Fruit fly (Drosophila melanogaster) whole organism, embryonic: Measurements from ENCODE around the gene put.

Experiments used
- Atf-2 ChIP-seq: fragments of 200-800 bp; sonication (Bioruptor generic); optimal IDR thresholded peaks from 2 replicates; lab custom pipeline; 2016; ENCODE audit warnings: missing biosample characterization, missing genetic modification characterization
- Bdp1 ChIP-seq: fragments of 200-800 bp; sonication (Bioruptor generic); optimal IDR thresholded peaks from 3 replicates; lab custom pipeline; 2016; ENCODE audit warnings: missing biosample characterization, missing genetic modification characterization
- CG10366 ChIP-seq: fragments of 200-800 bp; sonication (Bioruptor generic); IDR thresholded peaks from 2 replicates; pipeline ENCODE4 v1.3.6; 2022; ENCODE audit warnings: missing biosample characterization, missing genetic modification characterization
- CG10979 ChIP-seq: fragments of 200-800 bp; sonication (Bioruptor generic); optimal IDR thresholded peaks from 2 replicates; lab custom pipeline; 2018; ENCODE audit warnings: missing biosample characterization, mild to moderate bottlenecking, missing genetic modification characterization, moderate library complexity
- CG12104 ChIP-seq: fragments of 200-800 bp; sonication (Bioruptor generic); optimal IDR thresholded peaks from 3 replicates; lab custom pipeline; 2016; ENCODE audit warnings: missing biosample characterization, missing genetic modification characterization
- CG14965 ChIP-seq: fragments of 200-800 bp; sonication (Bioruptor generic); optimal IDR thresholded peaks from 2 replicates; lab custom pipeline; 2016; ENCODE audit warnings: missing biosample characterization, missing genetic modification characterization, borderline replicate concordance
- CG15514 ChIP-seq: fragments of 200-800 bp; sonication (Bioruptor generic); optimal IDR thresholded peaks from 3 replicates; lab custom pipeline; 2017; ENCODE audit warnings: missing biosample characterization, missing genetic modification characterization, mild to moderate bottlenecking, moderate library complexity, missing genetic modification reagents
- CG15696 ChIP-seq: fragments of 200-800 bp; sonication (Bioruptor generic); optimal IDR thresholded peaks from 2 replicates; lab custom pipeline; 2019; ENCODE audit warnings: missing biosample characterization, mild to moderate bottlenecking, missing genetic modification characterization, moderate library complexity
- CG2678 ChIP-seq: fragments of 200-800 bp; sonication (Bioruptor generic); optimal IDR thresholded peaks from 3 replicates; lab custom pipeline; 2019; ENCODE audit warnings: missing biosample characterization, mild to moderate bottlenecking, missing genetic modification characterization, moderate library complexity
- CG32772 ChIP-seq: fragments of 200-800 bp; sonication (Bioruptor generic); IDR thresholded peaks from 2 replicates; pipeline ENCODE4 v1.3.6; 2022; ENCODE audit warnings: missing biosample characterization, missing genetic modification characterization
- CG6765 ChIP-seq: fragments of 200-800 bp; sonication (Bioruptor generic); optimal IDR thresholded peaks from 3 replicates; lab custom pipeline; 2017; ENCODE audit warnings: missing biosample characterization, mild to moderate bottlenecking, missing genetic modification characterization
- CG7839 ChIP-seq: fragments of 200-800 bp; sonication (Bioruptor generic); optimal IDR thresholded peaks from 3 replicates; lab custom pipeline; 2018; ENCODE audit warnings: missing biosample characterization, mild to moderate bottlenecking, missing genetic modification characterization, moderate library complexity
- CG7928 ChIP-seq: fragments of 200-800 bp; sonication (Bioruptor generic); optimal IDR thresholded peaks from 2 replicates; lab custom pipeline; 2017; ENCODE audit warnings: missing biosample characterization, mild to moderate bottlenecking, missing genetic modification characterization
- CG8388 ChIP-seq: fragments of 200-800 bp; sonication (Bioruptor generic); optimal IDR thresholded peaks from 2 replicates; lab custom pipeline; 2019; ENCODE audit warnings: missing biosample characterization, mild to moderate bottlenecking, missing genetic modification characterization, moderate library complexity
- CTCF ChIP-seq: fragments of 200-800 bp; sonication (Bioruptor generic); optimal IDR thresholded peaks from 2 replicates; lab custom pipeline; 2017; ENCODE audit warnings: missing biosample characterization, mild to moderate bottlenecking, missing genetic modification characterization, moderate library complexity
- D19A ChIP-seq: fragments of 200-800 bp; optimal IDR thresholded peaks from 3 replicates; lab custom pipeline; 2019; ENCODE audit warnings: missing biosample characterization, mild to moderate bottlenecking, missing genetic modification characterization, moderate library complexity
- D19B ChIP-seq: fragments of 200-800 bp; sonication (Bioruptor generic); optimal IDR thresholded peaks from 2 replicates; lab custom pipeline; 2017; ENCODE audit warnings: missing biosample characterization, mild to moderate bottlenecking, missing genetic modification characterization
- Dfd ChIP-seq, 2 experiments: fragments of >200 bp; optimal IDR thresholded peaks; 2 replicates each; lab custom pipeline; 2017; ENCODE audit warnings: missing biosample characterization in 2 of 2, missing genetic modification characterization in 2 of 2
- Hey ChIP-seq: fragments of 200-800 bp; sonication (Bioruptor generic); optimal IDR thresholded peaks from 3 replicates; lab custom pipeline; 2018; ENCODE audit warnings: missing biosample characterization, mild to moderate bottlenecking, missing genetic modification characterization
- Hmx ChIP-seq: fragments of 200-800 bp; sonication (Bioruptor generic); optimal IDR thresholded peaks from 2 replicates; lab custom pipeline; 2016; ENCODE audit warnings: missing biosample characterization, missing genetic modification characterization
- Hr51 ChIP-seq, 2 experiments: fragments of 200-800 bp; sonication (Bioruptor generic); optimal IDR thresholded peaks; 2 replicates in 1 of 2; 3 replicates in 1 of 2; lab custom pipeline; 2016 to 2018; ENCODE audit warnings: missing biosample characterization in 2 of 2, missing genetic modification characterization in 2 of 2, mild to moderate bottlenecking in 1 of 2, moderate library complexity in 1 of 2
- MESR4 ChIP-seq: fragments of 200-800 bp; sonication (Bioruptor generic); optimal IDR thresholded peaks from 2 replicates; lab custom pipeline; 2018; ENCODE audit warnings: missing biosample characterization, mild to moderate bottlenecking, missing genetic modification characterization, moderate library complexity
- Meics ChIP-seq: fragments of 200-800 bp; sonication (Bioruptor generic); optimal IDR thresholded peaks from 2 replicates; lab custom pipeline; 2017; ENCODE audit warnings: missing biosample characterization, mild to moderate bottlenecking, missing genetic modification characterization
- Optix ChIP-seq: fragments of 200-800 bp; sonication (Bioruptor generic); IDR thresholded peaks from 3 replicates; pipeline ENCODE4 v1.3.6; 2022; ENCODE audit warnings: missing biosample characterization, missing genetic modification characterization
- Ptx1 ChIP-seq: fragments of 200-800 bp; sonication (Bioruptor generic); IDR thresholded peaks from 2 replicates; pipeline ENCODE4 v1.3.6; 2022; ENCODE audit warnings: missing biosample characterization, missing genetic modification characterization
- Trl ChIP-seq, 3 experiments: fragments of >200 bp in 2 of 3; fragments of 200-800 bp in 1 of 3; sonication (Bioruptor generic) in 1 of 3; optimal IDR thresholded peaks; 2 replicates in 1 of 3; 3 replicates in 2 of 3; lab custom pipeline; 2016 to 2017; ENCODE audit warnings: missing biosample characterization in 1 of 3, missing genetic modification characterization in 1 of 3
- bigmax ChIP-seq: fragments of 200-800 bp; sonication (Bioruptor generic); optimal IDR thresholded peaks from 2 replicates; lab custom pipeline; 2018; ENCODE audit warnings: missing biosample characterization, mild to moderate bottlenecking, missing genetic modification characterization
- cg ChIP-seq: fragments of 200-800 bp; sonication (Bioruptor generic); optimal IDR thresholded peaks from 3 replicates; lab custom pipeline; 2019; ENCODE audit warnings: missing biosample characterization, mild to moderate bottlenecking, missing genetic modification characterization, moderate library complexity
- ems ChIP-seq: fragments of 200-800 bp; sonication (Bioruptor generic); optimal IDR thresholded peaks from 3 replicates; lab custom pipeline; 2016; ENCODE audit warnings: missing biosample characterization, missing genetic modification characterization
- en ChIP-seq: fragments of 200-800 bp; sonication (Bioruptor generic); optimal IDR thresholded peaks from 2 replicates; lab custom pipeline; 2016; ENCODE audit warnings: missing biosample characterization, missing genetic modification characterization
- esg ChIP-seq: fragments of 200-800 bp; sonication (Bioruptor generic); conservative IDR thresholded peaks from 2 replicates; pipeline ENCODE4 v1.3.6; 2022; ENCODE audit warnings: missing biosample characterization, missing genetic modification characterization
- eve ChIP-seq, 2 experiments: fragments of >200 bp; optimal IDR thresholded peaks; 2 replicates each; lab custom pipeline; 2017; ENCODE audit warnings: missing biosample characterization in 2 of 2, missing genetic modification characterization in 2 of 2
- fd96Cb ChIP-seq: fragments of 200-800 bp; sonication (Bioruptor generic); optimal IDR thresholded peaks from 2 replicates; lab custom pipeline; 2018; ENCODE audit warnings: missing biosample characterization, mild to moderate bottlenecking, missing genetic modification characterization, moderate library complexity
- gem ChIP-seq: fragments of 200-800 bp; sonication (Bioruptor generic); optimal IDR thresholded peaks from 2 replicates; lab custom pipeline; 2019; ENCODE audit warnings: missing biosample characterization, mild to moderate bottlenecking, missing genetic modification characterization, moderate library complexity
- grn ChIP-seq: fragments of 200-800 bp; sonication (Bioruptor generic); optimal IDR thresholded peaks from 3 replicates; lab custom pipeline; 2017; ENCODE audit warnings: missing biosample characterization, missing genetic modification characterization
- lab ChIP-seq: fragments of 200-800 bp; sonication (Bioruptor generic); optimal IDR thresholded peaks from 3 replicates; lab custom pipeline; 2017; ENCODE audit warnings: missing biosample characterization, missing genetic modification characterization, mild to moderate bottlenecking, moderate library complexity, missing genetic modification reagents
- lbe ChIP-seq: fragments of 200-800 bp; sonication (Bioruptor generic); optimal IDR thresholded peaks from 2 replicates; lab custom pipeline; 2016; ENCODE audit warnings: missing biosample characterization, mild to moderate bottlenecking, missing genetic modification characterization
- maf-S ChIP-seq: fragments of 200-800 bp; sonication (Bioruptor generic); optimal IDR thresholded peaks from 2 replicates; lab custom pipeline; 2016; ENCODE audit warnings: missing biosample characterization, missing genetic modification characterization
- nom ChIP-seq: fragments of 200-800 bp; sonication (Bioruptor generic); optimal IDR thresholded peaks from 2 replicates; lab custom pipeline; 2017; ENCODE audit warnings: missing biosample characterization, missing genetic modification characterization, mild to moderate bottlenecking, moderate library complexity, missing genetic modification reagents
- psq ChIP-seq: fragments of 200-800 bp; sonication (Bioruptor generic); optimal IDR thresholded peaks from 2 replicates; lab custom pipeline; 2017; ENCODE audit warnings: missing biosample characterization, missing genetic modification characterization
- run ChIP-seq: fragments of 200-800 bp; sonication (Bioruptor generic); optimal IDR thresholded peaks from 3 replicates; lab custom pipeline; 2018; ENCODE audit warnings: missing biosample characterization, mild to moderate bottlenecking, missing genetic modification characterization
- sens ChIP-seq: fragments of 200-800 bp; sonication (Bioruptor generic); peaks from one replicate; lab custom pipeline; 2016; ENCODE audit warnings: missing biosample characterization, missing genetic modification characterization
- stwl ChIP-seq: fragments of 200-800 bp; sonication (Bioruptor generic); optimal IDR thresholded peaks from 3 replicates; lab custom pipeline; 2018; ENCODE audit warnings: missing biosample characterization, mild to moderate bottlenecking, missing genetic modification characterization, moderate library complexity
- trh ChIP-seq: fragments of 200-800 bp; sonication (Bioruptor generic); optimal IDR thresholded peaks from 2 replicates; lab custom pipeline; 2016; ENCODE audit warnings: missing biosample characterization, missing genetic modification characterization
- vvl ChIP-seq: fragments of 200-800 bp; sonication (Bioruptor generic); IDR thresholded peaks from 2 replicates; pipeline ENCODE4 v1.3.6; 2022; ENCODE audit warnings: missing biosample characterization, missing genetic modification characterization
- yki ChIP-seq: fragments of >200 bp; optimal IDR thresholded peaks from 3 replicates; lab custom pipeline; 2018
- zfh1 ChIP-seq: fragments of 200-800 bp; sonication (Bioruptor generic); IDR thresholded peaks from 3 replicates; pipeline ENCODE4 v1.3.6; 2022; ENCODE audit warnings: missing biosample characterization, missing genetic modification characterization

The put gene

dm6 chr3R:14626781-14627180 is 1.3 kb upstream of the put start (continued):
- TF ChIP-seq MESR4 (no peak), CG6765 (no peak)

- TF ChIP-seq D19B, result peak; percentile 55
- TF ChIP-seq Trl (optimal IDR thresholded peaks at IDR 0.05; lab: Kevin White, UChicago), result peak in 1 of 2 experiments; percentile 49
- no peak for TF ChIP-seq Trl (GFP tag; optimal IDR thresholded peaks at IDR 0.05; lab: Kevin White, UChicago)
- TF ChIP-seq fd96Cb (tag; lab: Kevin White, UChicago), result peak; percentile 23
- TF ChIP-seq D19A (tag; lab: Kevin White, UChicago), result peak; percentile 37
- TF ChIP-seq gem (tag; lab: Kevin White, UChicago), result peak; percentile 18
- TF ChIP-seq CG15696 (tag; lab: Kevin White, UChicago), result no peak
- TF ChIP-seq CG10979, result peak; percentile 4
- no peak for TF ChIP-seq CG2678
- TF ChIP-seq Ptx1 (GFP tag; lab: Robert Waterston, UW), result 0 out of 2 replicates have a peak, but pooled peaks have one; percentile 8
- TF ChIP-seq, all 482 proteins: peak for 7
Measured at dm6 chr3R:14624671-14625070, 832 bp downstream of the put start.

- TF ChIP-seq run (tag; lab: Kevin White, UChicago) (no peak), CG32772 (GFP tag; lab: Robert Waterston, UW) (0 out of 2 replicates have a peak, but pooled peaks have one; percentile 25), grn (GFP tag; lab: Kevin White, UChicago) (no peak), zfh1 (peak; percentile 55; the same call in 2 of the 3 replicates), lab (GFP tag; lab: Kevin White, UChicago) (no peak), vvl (peak; percentile 59; the same call in 1 of the 2 replicates), CG12104 (GFP tag; lab: Kevin White, UChicago) (no peak), ems (GFP tag; lab: Kevin White, UChicago) (peak; percentile 63), CG8388 (GFP tag; lab: Kevin White, UChicago) (peak; percentile 66), CG7928 (GFP tag; lab: Kevin White, UChicago) (no peak), CG15514 (no peak), CG14965 (GFP tag; lab: Kevin White, UChicago) (no peak), psq (no peak), CG10366 (GFP tag; lab: Robert Waterston, UW) (no peak; the same call in 1 of the 2 replicates), Dfd (GFP tag; optimal IDR thresholded peaks at IDR 0.05; lab: Kevin White, UChicago) (no peak), Bdp1 (GFP tag; lab: Kevin White, UChicago) (no peak), sens (GFP tag; lab: Kevin White, UChicago) (peak; percentile 97), stwl (tag; lab: Kevin White, UChicago) (no peak), Atf-2 (GFP tag; lab: Kevin White, UChicago) (peak; percentile 61), trh (GFP tag; lab: Kevin White, UChicago) (peak; percentile 11), CG7839 (tag; lab: Kevin White, UChicago) (peak; percentile 70), bigmax (GFP tag; lab: Kevin White, UChicago) (no peak), CTCF (no peak), cg (GFP tag; lab: Kevin White, UChicago) (peak; percentile 55), yki (no peak), Hmx (no peak), nom (GFP tag; lab: Kevin White, UChicago) (peak; percentile 65), esg (peak; percentile 15; the same call in 1 of the 2 replicates), en (no peak), maf-S (GFP tag; lab: Kevin White, UChicago) (peak; percentile 12), CG10979 (peak; percentile 62), Hey (tag; lab: Kevin White, UChicago) (no peak), Optix (GFP tag; lab: Robert Waterston, UW) (no peak), eve (GFP tag; optimal IDR thresholded peaks at IDR 0.05; lab: Kevin White, UChicago) (no peak), CG15696 (tag; lab: Kevin White, UChicago) (no peak), Hr51 (GFP tag; optimal IDR thresholded peaks at IDR 0.05; lab: Kevin White, UChicago) (peak in 1 of 2 experiments; percentile 12), lbe (peak; percentile 56), Meics (GFP tag; lab: Kevin White, UChicago) (no peak)
Measured at dm6 chr3R:14624088-14624619, 1.3 kb downstream of the put start.
